Worm (Caenorhabditis elegans): ENCODE data around the gene mdmh-35.

The mdmh-35 gene

DNA sequence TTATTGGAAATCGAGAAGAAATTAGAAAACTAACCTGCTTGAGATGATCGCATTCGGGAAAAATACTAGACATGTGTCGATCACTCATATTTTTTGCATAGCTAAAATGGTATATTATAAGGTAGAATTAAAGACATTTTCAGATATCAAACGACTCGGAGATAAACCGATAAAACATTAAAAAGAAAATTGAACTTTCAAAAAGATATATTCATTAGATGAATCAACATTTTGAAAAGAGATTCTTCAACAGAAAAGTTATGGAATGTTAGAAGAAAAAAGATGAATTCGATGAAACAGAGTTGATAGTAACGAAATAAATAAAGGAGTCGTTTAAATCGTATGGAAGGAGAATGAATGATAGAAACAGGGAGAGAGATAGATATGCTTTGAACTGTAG lies at the start of gene mdmh-35:
mdmh-35 (minus strand) TSS at position 101 of the 400 bp plus-strand sequence.
- no peak for TF ChIP-seq him-1 (tag; optimal IDR thresholded peaks at IDR 0.05)

DNA sequence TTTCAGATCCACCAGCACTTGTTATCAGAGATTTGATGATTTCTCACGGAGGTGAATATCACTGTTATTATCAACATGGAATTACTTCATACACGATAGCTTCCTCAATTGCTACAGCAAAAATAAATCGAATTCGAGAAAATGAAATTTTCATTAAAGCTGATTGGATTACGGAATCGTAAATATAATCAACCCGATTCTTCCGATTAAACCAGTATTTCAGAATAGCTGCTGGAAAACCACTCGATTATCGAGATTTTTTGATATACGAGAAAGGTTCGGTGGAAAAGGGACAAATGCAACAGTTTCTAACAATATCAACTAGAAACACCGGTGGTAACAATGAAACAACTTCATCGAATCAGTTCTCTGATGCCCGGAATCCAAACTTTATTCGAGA lies 46.5 kb upstream of the mdmh-35 start:
- no peak for TF ChIP-seq W03F9.2 (tag; optimal IDR thresholded peaks at IDR 0.05)

DNA sequence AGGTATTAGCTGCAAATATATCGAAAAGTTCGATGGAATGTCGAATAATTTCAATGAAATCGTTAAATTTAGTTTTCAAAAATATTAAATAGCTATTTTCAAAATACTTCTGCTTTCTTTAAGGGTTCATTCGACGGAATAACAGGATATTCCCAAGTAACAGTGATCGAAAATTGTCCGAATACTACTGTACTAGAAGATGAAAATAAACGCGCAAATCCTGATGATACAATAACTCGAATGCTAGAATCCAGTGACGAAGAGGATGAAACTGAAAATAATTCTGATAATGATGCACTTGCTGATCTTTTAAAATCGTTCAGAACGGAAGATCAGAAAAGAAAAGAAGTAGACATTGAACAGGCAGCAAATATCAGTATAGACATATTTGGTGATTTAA lies 45.2 kb upstream of the mdmh-35 start:
- TF ChIP-seq dao-5 (tag; optimal IDR thresholded peaks at IDR 0.05), result no peak
- no peak for TF ChIP-seq W03F9.2 (tag; optimal IDR thresholded peaks at IDR 0.05)
- TF ChIP-seq him-1 (tag; optimal IDR thresholded peaks at IDR 0.05), result no peak

DNA sequence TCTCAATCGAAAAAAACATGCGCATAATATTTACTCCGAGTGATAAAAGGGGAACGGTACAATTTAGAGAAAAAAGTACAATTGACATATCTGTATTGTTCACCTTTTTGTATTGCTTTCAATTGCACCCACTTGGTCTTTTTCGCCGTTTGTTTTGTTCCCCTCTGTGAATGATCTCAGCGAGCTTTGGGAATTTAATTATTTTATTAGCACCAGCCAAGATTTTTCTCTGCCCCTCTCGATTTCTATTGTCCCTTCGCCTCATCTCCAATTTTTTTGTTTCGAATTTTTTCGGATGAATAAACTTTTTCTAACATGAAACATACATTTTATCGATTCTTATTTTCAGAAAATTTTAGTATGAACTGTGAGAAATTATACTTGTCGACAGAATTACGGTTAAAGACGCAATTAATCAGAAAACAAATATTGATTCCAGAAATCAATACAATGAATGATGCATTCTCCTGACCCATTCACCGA lies 44.7 kb upstream of the mdmh-35 start, which contains the start of gene rev-1:
rev-1 (plus strand) TSS at position 433 of the 483 bp plus-strand sequence.
- TF ChIP-seq W03F9.2 (tag; optimal IDR thresholded peaks at IDR 0.05) (no peak), him-1 (tag; optimal IDR thresholded peaks at IDR 0.05) (no peak), dao-5 (tag; optimal IDR thresholded peaks at IDR 0.05) (no peak)

DNA sequence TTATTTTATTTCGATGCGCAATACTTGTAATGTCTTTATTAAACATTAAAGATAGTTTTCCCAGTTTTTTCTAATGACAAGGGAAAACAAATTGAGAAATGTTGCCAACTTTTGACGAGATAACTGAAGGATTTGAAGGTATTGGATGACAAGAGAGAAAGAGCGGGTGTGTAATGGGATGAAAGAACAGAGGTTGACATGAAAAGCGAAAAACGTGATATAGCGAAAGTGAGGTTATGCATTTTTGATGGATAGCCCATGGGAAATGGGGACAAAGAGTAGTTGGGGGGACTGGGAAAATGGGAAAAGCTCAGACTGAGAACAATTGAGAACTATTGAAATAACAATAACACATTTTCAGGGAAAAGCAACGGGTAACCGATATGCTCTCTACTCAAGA lies 39.7 kb upstream of the mdmh-35 start:
- TF ChIP-seq dao-5 (tag; optimal IDR thresholded peaks at IDR 0.05) (no peak), W03F9.2 (tag; optimal IDR thresholded peaks at IDR 0.05) (no peak), him-1 (tag; optimal IDR thresholded peaks at IDR 0.05) (no peak)

DNA sequence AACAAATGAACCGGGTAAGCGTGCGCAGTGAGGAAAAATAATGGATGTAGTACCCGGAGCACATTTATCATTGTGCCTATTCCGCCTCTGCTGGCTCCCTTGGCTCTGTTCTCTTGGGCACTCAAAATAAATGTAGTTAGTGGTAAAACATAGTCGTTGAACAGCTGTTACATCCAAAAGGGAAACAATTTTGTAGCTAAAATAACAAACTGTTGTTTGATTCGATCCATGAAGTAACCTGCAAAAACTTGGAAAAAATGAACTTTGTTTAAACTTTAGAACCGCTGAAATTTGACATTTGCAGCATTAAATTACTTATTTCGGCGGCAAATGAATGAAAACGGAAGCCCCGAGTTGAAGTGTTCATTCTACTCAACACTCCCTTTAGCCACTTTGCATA lies 38.1 kb upstream of the mdmh-35 start:
- TF ChIP-seq him-1 (tag; optimal IDR thresholded peaks at IDR 0.05) (no peak), W03F9.2 (tag; optimal IDR thresholded peaks at IDR 0.05) (no peak), dao-5 (tag; optimal IDR thresholded peaks at IDR 0.05) (no peak)

DNA sequence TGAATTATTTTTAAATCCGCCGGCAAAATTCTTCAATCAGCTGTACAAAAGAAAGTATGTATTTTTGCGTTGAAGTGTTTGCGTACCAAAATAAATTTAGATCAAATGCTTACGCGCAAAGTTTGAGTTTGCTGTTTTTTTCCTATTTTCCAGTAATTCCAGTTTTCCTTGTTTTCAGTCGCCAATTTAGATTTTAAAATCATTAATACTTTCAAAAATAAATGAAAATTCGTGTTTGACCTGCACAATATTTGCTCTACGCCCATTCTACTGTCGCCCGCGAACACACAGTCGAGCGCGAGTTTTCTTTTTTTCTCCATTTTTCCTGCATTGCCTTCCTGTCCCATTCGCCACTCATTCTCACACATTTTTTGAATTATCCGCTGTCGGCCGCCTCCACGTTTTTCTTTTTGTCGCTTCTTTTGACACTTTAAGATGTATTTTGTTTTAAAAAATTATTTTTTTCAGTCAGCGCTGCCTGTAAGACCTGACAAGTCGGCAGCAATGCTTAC lies 37.3 kb upstream of the mdmh-35 start, which contains the start of gene ptc-1:
ptc-1 (plus strand) TSS at position 462 of the 512 bp plus-strand sequence.
- TF ChIP-seq W03F9.2 (tag; optimal IDR thresholded peaks at IDR 0.05) (no peak), him-1 (tag; optimal IDR thresholded peaks at IDR 0.05) (no peak), dao-5 (tag; optimal IDR thresholded peaks at IDR 0.05) (no peak)

DNA sequence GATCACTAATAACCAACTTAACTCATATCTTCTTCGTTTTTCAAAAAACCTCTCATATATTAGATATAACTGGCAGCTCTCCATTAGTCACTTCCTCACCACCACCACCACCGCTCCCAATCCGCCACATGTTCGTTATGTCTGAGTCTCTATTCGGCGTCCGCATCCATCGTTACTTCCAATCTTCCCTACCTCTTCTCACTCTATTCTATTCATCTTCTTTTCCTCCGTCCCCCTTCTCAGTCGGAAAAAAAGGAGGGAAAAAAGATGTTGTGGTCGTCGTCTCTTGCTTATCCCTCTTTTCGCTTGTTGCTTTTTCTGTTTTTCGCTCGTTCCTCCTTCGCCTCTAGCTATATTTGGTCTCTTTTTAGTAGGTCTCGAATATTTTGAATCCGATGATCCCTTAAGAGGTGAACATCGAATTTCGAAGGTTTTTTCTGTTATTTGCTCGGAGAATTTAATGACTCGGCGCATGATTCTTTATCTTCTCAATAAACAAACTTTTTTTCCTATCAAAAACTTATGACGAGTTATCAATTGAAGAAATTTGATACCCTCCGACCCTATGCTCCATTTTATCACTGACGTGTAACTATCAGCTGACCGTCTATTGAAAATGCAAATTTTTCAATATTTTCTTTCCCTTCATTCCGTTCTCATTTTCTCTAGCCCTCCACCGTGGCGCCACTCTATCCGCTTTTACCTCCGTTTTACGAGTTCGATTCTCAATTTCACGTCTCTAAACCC lies 36.5 kb upstream of the mdmh-35 start:
- TF ChIP-seq dao-5 (tag; optimal IDR thresholded peaks at IDR 0.05) (no peak), him-1 (tag; optimal IDR thresholded peaks at IDR 0.05) (peak; percentile 30), W03F9.2 (tag; optimal IDR thresholded peaks at IDR 0.05) (no peak)

DNA sequence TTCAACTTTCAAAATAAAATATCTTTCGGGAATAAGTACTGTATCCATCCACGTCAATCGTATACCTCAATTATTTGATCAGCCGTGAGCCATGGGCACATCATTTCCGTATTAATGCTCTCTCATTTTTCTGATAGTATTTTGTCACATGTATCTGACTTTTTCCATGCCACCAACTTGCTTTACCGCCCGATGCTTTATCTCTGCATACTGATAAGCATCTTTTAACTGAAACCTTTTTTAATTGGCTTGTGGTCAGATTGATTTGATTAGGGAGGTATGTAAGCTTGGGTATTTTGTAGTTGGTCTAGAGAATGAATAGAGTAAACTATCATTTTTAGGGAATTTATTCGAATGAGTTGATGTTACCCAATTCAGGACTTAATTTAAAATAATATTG lies 33.8 kb upstream of the mdmh-35 start:
- TF ChIP-seq dao-5 (tag; optimal IDR thresholded peaks at IDR 0.05), result no peak
- TF ChIP-seq W03F9.2 (tag; optimal IDR thresholded peaks at IDR 0.05), result no peak
- no peak for TF ChIP-seq him-1 (tag; optimal IDR thresholded peaks at IDR 0.05)

DNA sequence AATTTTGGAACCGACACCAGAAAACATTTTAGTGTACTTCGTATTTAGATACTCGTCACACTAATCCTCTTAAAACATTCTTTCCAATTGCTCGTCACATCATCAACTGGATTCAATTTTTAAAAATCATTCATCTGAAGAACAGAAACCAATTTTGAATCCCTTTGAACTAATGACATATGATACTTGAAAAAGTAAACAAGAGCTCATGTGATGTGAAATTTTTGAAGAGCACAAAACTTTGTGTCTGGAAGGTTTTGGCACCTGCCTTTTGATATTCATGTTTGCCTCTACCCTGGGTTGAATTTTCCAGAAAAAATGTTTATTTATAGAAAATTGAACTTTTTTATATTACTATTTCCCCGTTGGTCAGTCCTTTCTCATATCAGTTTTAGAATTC lies 33.2 kb upstream of the mdmh-35 start:
- TF ChIP-seq dao-5 (tag; optimal IDR thresholded peaks at IDR 0.05) (no peak), W03F9.2 (tag; optimal IDR thresholded peaks at IDR 0.05) (peak; percentile 16)

DNA sequence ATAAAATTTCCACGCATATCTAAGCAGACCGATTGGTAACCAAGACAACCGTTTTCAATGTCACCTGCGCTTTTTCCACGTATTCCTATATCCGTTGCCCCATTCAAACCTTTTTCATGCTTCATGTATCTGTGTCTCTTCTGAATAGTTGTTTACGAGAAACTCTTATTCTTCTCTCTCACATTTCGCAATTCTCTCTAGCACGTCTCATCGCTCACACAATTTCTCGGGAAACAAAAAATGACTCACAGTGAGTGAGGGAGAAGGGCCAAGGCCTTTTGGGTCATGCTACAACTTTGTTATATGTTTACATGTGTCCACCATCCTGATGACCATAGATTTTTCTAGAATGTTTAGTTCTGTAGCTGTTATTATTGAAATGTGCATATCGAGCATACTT lies 31.8 kb upstream of the mdmh-35 start:
- TF ChIP-seq dao-5 (tag; optimal IDR thresholded peaks at IDR 0.05), result no peak

DNA sequence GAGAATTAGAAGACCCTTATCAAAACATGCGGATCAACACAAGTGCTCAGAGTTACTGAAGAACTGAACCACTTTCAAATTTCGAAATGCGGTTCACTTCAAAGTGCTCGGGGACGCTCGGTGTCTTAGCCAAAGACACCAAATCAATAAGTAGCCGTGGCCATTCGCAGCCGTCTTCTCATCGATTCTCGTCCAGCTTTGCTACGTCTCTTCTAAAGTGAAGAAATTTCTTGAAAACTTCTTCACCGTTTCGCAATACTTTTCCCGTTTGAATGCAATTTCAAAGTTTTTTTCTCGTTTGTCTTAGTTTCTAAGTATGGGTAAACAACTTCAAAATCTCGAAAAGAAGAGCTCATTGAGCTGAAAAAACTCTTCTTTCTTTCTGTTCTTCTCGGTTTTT lies 29.4 kb upstream of the mdmh-35 start:
- TF ChIP-seq him-1 (tag; optimal IDR thresholded peaks at IDR 0.05) (peak; percentile 16), dao-5 (tag; optimal IDR thresholded peaks at IDR 0.05) (no peak)

DNA sequence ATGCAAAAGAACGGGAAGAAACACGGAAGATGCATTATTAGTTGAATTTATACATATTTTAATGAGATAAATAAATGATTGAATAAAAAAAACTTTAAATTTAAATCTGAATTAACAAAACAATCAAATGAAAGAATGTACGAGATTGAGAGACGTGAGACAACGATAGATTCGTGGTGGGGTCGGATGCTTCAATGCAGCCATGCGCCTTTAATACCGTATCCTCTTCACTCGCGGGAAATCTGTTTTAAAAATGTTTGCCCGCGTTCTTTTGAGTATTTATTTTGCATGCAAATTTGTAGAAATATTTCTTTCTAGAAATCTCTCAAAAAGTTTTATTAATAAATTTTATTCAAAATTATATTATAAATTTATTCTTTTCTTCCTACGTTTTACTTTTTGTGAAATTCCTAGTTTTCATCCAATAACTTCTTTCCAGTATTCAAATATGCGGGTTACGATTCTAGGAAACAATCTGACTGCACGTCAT lies 24.9 kb upstream of the mdmh-35 start, which contains the start of gene perm-1:
perm-1 (plus strand) TSS at position 440 of the 490 bp plus-strand sequence.
- TF ChIP-seq dao-5 (tag; optimal IDR thresholded peaks at IDR 0.05), result no peak
- no peak for TF ChIP-seq him-1 (tag; optimal IDR thresholded peaks at IDR 0.05)
- TF ChIP-seq W03F9.2 (tag; optimal IDR thresholded peaks at IDR 0.05), result peak; percentile 73

DNA sequence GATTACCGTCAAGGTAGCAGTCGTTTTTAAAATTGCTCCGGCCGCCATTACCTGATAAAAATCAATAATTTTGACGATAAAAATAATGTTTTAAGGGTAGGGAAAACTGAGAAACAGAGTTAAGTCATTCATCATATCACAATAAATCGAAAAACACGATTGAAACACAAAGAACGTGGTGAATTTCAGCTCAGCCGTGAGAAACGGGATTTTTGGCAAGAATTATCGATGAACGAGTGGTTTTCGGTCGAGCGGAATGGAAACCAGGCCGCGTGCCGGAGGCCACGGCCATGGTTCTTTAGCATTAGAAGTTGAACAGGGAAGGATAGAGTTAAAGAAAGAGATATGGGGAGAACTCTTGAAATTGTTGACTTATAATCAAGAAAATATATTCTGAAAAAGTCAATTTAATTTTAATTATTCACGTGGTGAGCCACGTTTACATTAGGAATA lies 23.8 kb upstream of the mdmh-35 start, which contains the start of the genes vha-4 and T01H3.5:
vha-4 (minus strand) TSS at position 51 of the 453 bp plus-strand sequence.
T01H3.5 (plus strand) TSS at position 351 of the 453 bp plus-strand sequence.
- TF ChIP-seq W03F9.2 (tag; optimal IDR thresholded peaks at IDR 0.05), result no peak
- TF ChIP-seq him-1 (tag; optimal IDR thresholded peaks at IDR 0.05), result no peak
- TF ChIP-seq dao-5 (tag; optimal IDR thresholded peaks at IDR 0.05), result no peak
